Worm (Caenorhabditis elegans): ENCODE measurements around the gene grl-2.

ce11 chrV:12924128-12924527 lies 20.7 kb upstream of the grl-2 start, which contains the start of gene pqn-67:
- no peak for TF ChIP-seq lin-13 (GFP tag; optimal IDR thresholded peaks at IDR 0.05)
- no peak for TF ChIP-seq C34F6.9 (tag; optimal IDR thresholded peaks at IDR 0.05)
- no peak for TF ChIP-seq mab-5 (tag; optimal IDR thresholded peaks at IDR 0.05)
- TF ChIP-seq nhr-11 (tag; optimal IDR thresholded peaks at IDR 0.05) = no peak
- TF ChIP-seq ceh-16 (tag; optimal IDR thresholded peaks at IDR 0.05) = no peak
- no peak for TF ChIP-seq aly-2 (tag; optimal IDR thresholded peaks at IDR 0.05)
- no peak for TF ChIP-seq unc-39 (tag; optimal IDR thresholded peaks at IDR 0.05)
- TF ChIP-seq nhr-77 (tag; optimal IDR thresholded peaks at IDR 0.05) = no peak
- no peak for TF ChIP-seq lsy-2 (tag; optimal IDR thresholded peaks at IDR 0.05)
- TF ChIP-seq zag-1 (tag; optimal IDR thresholded peaks at IDR 0.05) = no peak
- no peak for TF ChIP-seq ama-1 (optimal IDR thresholded peaks at IDR 0.05)
- no peak for TF ChIP-seq skn-1 (tag; optimal IDR thresholded peaks at IDR 0.05)
- no peak for TF ChIP-seq blmp-1 (tag; optimal IDR thresholded peaks at IDR 0.05; ENCODE audit: insufficient read depth)
- no peak for TF ChIP-seq mdl-1 (tag; optimal IDR thresholded peaks at IDR 0.05)
